Fruit fly (Drosophila melanogaster) whole organism, embryonic: ENCODE results near the gene CG14142.

ENCODE experiments used
- Ada2b ChIP-seq: fragments of 200-800 bp; sonication (Bioruptor generic); IDR thresholded peaks from 2 replicates; pipeline ENCODE4 v1.3.6; 2022; ENCODE audit warnings: missing biosample characterization, missing genetic modification characterization
- Antp ChIP-seq: fragments of 200-800 bp; sonication (Bioruptor generic); optimal IDR thresholded peaks from 3 replicates; lab custom pipeline; 2016; ENCODE audit warnings: missing biosample characterization, missing genetic modification characterization
- Asciz ChIP-seq: fragments of 200-800 bp; sonication (Bioruptor generic); optimal IDR thresholded peaks from 2 replicates; lab custom pipeline; 2017; ENCODE audit warnings: missing biosample characterization, mild to moderate bottlenecking, missing genetic modification characterization, missing genetic modification reagents
- CG10431 ChIP-seq: fragments of 200-800 bp; sonication (Bioruptor generic); optimal IDR thresholded peaks from 3 replicates; lab custom pipeline; 2018; ENCODE audit warnings: missing biosample characterization, mild to moderate bottlenecking, missing genetic modification characterization
- CG10654 ChIP-seq: fragments of 200-800 bp; sonication (Bioruptor generic); optimal IDR thresholded peaks from 2 replicates; lab custom pipeline; 2016; ENCODE audit warnings: missing biosample characterization, missing genetic modification characterization
- CG11093 ChIP-seq: fragments of 200-800 bp; sonication (Bioruptor generic); IDR thresholded peaks from 3 replicates; pipeline ENCODE4 v1.3.6; 2022; ENCODE audit warnings: missing biosample characterization, missing genetic modification characterization
- CG13296 ChIP-seq: fragments of 200-800 bp; sonication (Bioruptor generic); optimal IDR thresholded peaks from 3 replicates; lab custom pipeline; 2018; ENCODE audit warnings: missing biosample characterization, mild to moderate bottlenecking, missing genetic modification characterization
- CG14667 ChIP-seq: fragments of 200-800 bp; sonication (Bioruptor generic); IDR thresholded peaks from 2 replicates; pipeline ENCODE4 v1.3.6; 2022; ENCODE audit warnings: missing biosample characterization, missing genetic modification characterization
- CG15514 ChIP-seq: fragments of 200-800 bp; sonication (Bioruptor generic); optimal IDR thresholded peaks from 3 replicates; lab custom pipeline; 2017; ENCODE audit warnings: missing biosample characterization, missing genetic modification characterization, mild to moderate bottlenecking, moderate library complexity, missing genetic modification reagents
- CG17385 ChIP-seq: fragments of 200-800 bp; sonication (Bioruptor generic); optimal IDR thresholded peaks from 3 replicates; lab custom pipeline; 2018; ENCODE audit warnings: missing biosample characterization, mild to moderate bottlenecking, missing genetic modification characterization
- CG18619 ChIP-seq: fragments of 200-800 bp; sonication (Bioruptor generic); optimal IDR thresholded peaks from 3 replicates; lab custom pipeline; 2017; ENCODE audit warnings: missing biosample characterization, mild to moderate bottlenecking, missing genetic modification characterization
- CG2678 ChIP-seq: fragments of 200-800 bp; sonication (Bioruptor generic); optimal IDR thresholded peaks from 3 replicates; lab custom pipeline; 2019; ENCODE audit warnings: missing biosample characterization, mild to moderate bottlenecking, missing genetic modification characterization, moderate library complexity
- CG32772 ChIP-seq: fragments of 200-800 bp; sonication (Bioruptor generic); IDR thresholded peaks from 2 replicates; pipeline ENCODE4 v1.3.6; 2022; ENCODE audit warnings: missing biosample characterization, missing genetic modification characterization
- CG3407 ChIP-seq: fragments of 200-800 bp; sonication (Bioruptor generic); optimal IDR thresholded peaks from 2 replicates; lab custom pipeline; 2018; ENCODE audit warnings: missing biosample characterization, mild to moderate bottlenecking, missing genetic modification characterization
- CG4282 ChIP-seq: fragments of 200-800 bp; sonication (Bioruptor generic); optimal IDR thresholded peaks from 2 replicates; lab custom pipeline; 2016; ENCODE audit warnings: missing biosample characterization, missing genetic modification characterization
- CG4854 ChIP-seq: fragments of 200-800 bp; sonication (Bioruptor generic); optimal IDR thresholded peaks from 2 replicates; lab custom pipeline; 2016; ENCODE audit warnings: missing biosample characterization, missing genetic modification characterization, inconsistent platforms
- CG6175 ChIP-seq: fragments of 200-800 bp; sonication (Bioruptor generic); IDR thresholded peaks from 3 replicates; pipeline ENCODE4 v1.3.6; 2022; ENCODE audit warnings: missing biosample characterization, missing genetic modification characterization
- CG6254 ChIP-seq: fragments of 200-800 bp; sonication (Bioruptor generic); optimal IDR thresholded peaks from 3 replicates; lab custom pipeline; 2017; ENCODE audit warnings: mild to moderate bottlenecking, missing biosample characterization, missing genetic modification reagents, missing genetic modification characterization
- CG6689 ChIP-seq: fragments of 200-800 bp; sonication (Bioruptor generic); IDR thresholded peaks from 2 replicates; pipeline ENCODE4 v1.3.6; 2022; ENCODE audit warnings: missing biosample characterization, missing genetic modification characterization
- CG7556 ChIP-seq: fragments of 200-800 bp; sonication (Bioruptor generic); optimal IDR thresholded peaks from 2 replicates; lab custom pipeline; 2017; ENCODE audit warnings: missing biosample characterization, mild to moderate bottlenecking, missing genetic modification characterization
- CG7963 ChIP-seq: fragments of 200-800 bp; sonication (Bioruptor generic); IDR thresholded peaks from 3 replicates; pipeline ENCODE4 v1.3.6; 2022; ENCODE audit warnings: missing biosample characterization, missing genetic modification characterization; ENCODE audit not compliant: partially characterized antibody
- CG8765 ChIP-seq: fragments of 200-800 bp; sonication (Bioruptor generic); IDR thresholded peaks from 2 replicates; pipeline ENCODE4 v1.3.6; 2022; ENCODE audit warnings: missing biosample characterization, missing genetic modification characterization
- CG9215 ChIP-seq: fragments of 200-800 bp; sonication (Bioruptor generic); IDR thresholded peaks from 2 replicates; pipeline ENCODE4 v1.3.6; 2022; ENCODE audit warnings: missing biosample characterization, missing genetic modification characterization
- D19B ChIP-seq: fragments of 200-800 bp; sonication (Bioruptor generic); optimal IDR thresholded peaks from 2 replicates; lab custom pipeline; 2017; ENCODE audit warnings: missing biosample characterization, mild to moderate bottlenecking, missing genetic modification characterization
- Hey ChIP-seq: fragments of 200-800 bp; sonication (Bioruptor generic); optimal IDR thresholded peaks from 3 replicates; lab custom pipeline; 2018; ENCODE audit warnings: missing biosample characterization, mild to moderate bottlenecking, missing genetic modification characterization
- Lhr ChIP-seq: fragments of 200-800 bp; sonication (Bioruptor generic); optimal IDR thresholded peaks from 3 replicates; lab custom pipeline; 2017; ENCODE audit warnings: mild to moderate bottlenecking, missing biosample characterization, missing genetic modification reagents, missing genetic modification characterization
- Mad ChIP-seq: fragments of 200-800 bp; sonication (Bioruptor generic); optimal IDR thresholded peaks from 2 replicates; lab custom pipeline; 2016; ENCODE audit warnings: missing biosample characterization, missing genetic modification characterization
- Mes4 ChIP-seq: fragments of 200-800 bp; sonication (Bioruptor generic); optimal IDR thresholded peaks from 2 replicates; lab custom pipeline; 2016; ENCODE audit warnings: missing biosample characterization, missing genetic modification characterization
- Stat92E ChIP-seq, 3 experiments: fragments of >200 bp in 2 of 3; fragments of 200-800 bp in 1 of 3; sonication (Bioruptor generic) in 1 of 3; optimal IDR thresholded peaks; 2 replicates each; lab custom pipeline; 2017 to 2019; ENCODE audit warnings: missing biosample characterization in 3 of 3, missing genetic modification characterization in 3 of 3, mild to moderate bottlenecking in 1 of 3, moderate library complexity in 1 of 3
- aop ChIP-seq: fragments of 200-800 bp; sonication (Bioruptor generic); IDR thresholded peaks from 2 replicates; pipeline ENCODE4 v1.3.6; 2022; ENCODE audit warnings: missing biosample characterization, missing genetic modification characterization
- ash1 ChIP-seq: fragments of 200-800 bp; sonication (Bioruptor generic); optimal IDR thresholded peaks from 2 replicates; lab custom pipeline; 2018; ENCODE audit warnings: missing biosample characterization, mild to moderate bottlenecking, missing genetic modification characterization
- chinmo ChIP-seq: fragments of 200-800 bp; sonication (Bioruptor generic); IDR thresholded peaks from 4 replicates; pipeline ENCODE4 v1.3.6; 2022; ENCODE audit warnings: missing biosample characterization, missing genetic modification characterization; ENCODE audit not compliant: partially characterized antibody
- corto ChIP-seq: fragments of 200-800 bp; sonication (Bioruptor generic); optimal IDR thresholded peaks from 2 replicates; lab custom pipeline; 2016; ENCODE audit warnings: missing biosample characterization, mild to moderate bottlenecking, missing genetic modification characterization, moderate library complexity
- croc ChIP-seq: fragments of 200-800 bp; sonication (Bioruptor generic); conservative IDR thresholded peaks from 3 replicates; pipeline ENCODE4 v1.3.6; 2022; ENCODE audit warnings: missing biosample characterization, missing genetic modification characterization
- crp ChIP-seq, 2 experiments: fragments of 200-800 bp; sonication (Bioruptor generic); optimal IDR thresholded peaks; 2 replicates in 1 of 2; 3 replicates in 1 of 2; lab custom pipeline; 2017; ENCODE audit warnings: missing biosample characterization in 2 of 2, missing genetic modification characterization in 2 of 2, mild to moderate bottlenecking in 1 of 2, moderate library complexity in 1 of 2
- emc ChIP-seq: fragments of 200-800 bp; sonication (Bioruptor generic); optimal IDR thresholded peaks from 2 replicates; lab custom pipeline; 2016; ENCODE audit warnings: missing biosample characterization, missing genetic modification characterization
- gsb ChIP-seq: fragments of 200-800 bp; sonication (Bioruptor generic); IDR thresholded peaks from 2 replicates; pipeline ENCODE4 v1.3.6; 2022; ENCODE audit warnings: missing biosample characterization, missing genetic modification characterization
- gsb-n ChIP-seq: fragments of 200-800 bp; sonication (Bioruptor generic); optimal IDR thresholded peaks from 3 replicates; lab custom pipeline; 2018; ENCODE audit warnings: missing biosample characterization, mild to moderate bottlenecking, missing genetic modification characterization
- gt ChIP-seq: fragments of 200-800 bp; sonication (Bioruptor generic); IDR thresholded peaks from 2 replicates; pipeline ENCODE4 v1.3.6; 2022; ENCODE audit warnings: missing biosample characterization, missing genetic modification characterization
- insv ChIP-seq, 2 experiments: fragments of 200-800 bp; sonication (Bioruptor generic); optimal IDR thresholded peaks; 3 replicates each; lab custom pipeline; 2016 to 2018; ENCODE audit warnings: missing biosample characterization in 2 of 2, missing genetic modification characterization in 2 of 2
- jigr1 ChIP-seq: fragments of 200-800 bp; sonication (Bioruptor generic); IDR thresholded peaks from 3 replicates; pipeline ENCODE4 v1.3.6; 2022; ENCODE audit warnings: missing biosample characterization, missing genetic modification characterization
- kah ChIP-seq: fragments of 200-800 bp; sonication (Bioruptor generic); optimal IDR thresholded peaks from 2 replicates; lab custom pipeline; 2018; ENCODE audit warnings: missing biosample characterization, mild to moderate bottlenecking, missing genetic modification characterization
- lmd ChIP-seq: fragments of 200-800 bp; sonication (Bioruptor generic); IDR thresholded peaks from 2 replicates; pipeline ENCODE4 v1.3.6; 2022; ENCODE audit warnings: missing biosample characterization, missing genetic modification characterization
- nerfin-1 ChIP-seq: fragments of 200-800 bp; sonication (Bioruptor generic); optimal IDR thresholded peaks from 3 replicates; lab custom pipeline; 2019; ENCODE audit warnings: missing biosample characterization, mild to moderate bottlenecking, missing genetic modification characterization, moderate library complexity
- nmo ChIP-seq: fragments of 200-800 bp; sonication (Bioruptor generic); optimal IDR thresholded peaks from 2 replicates; lab custom pipeline; 2018; ENCODE audit warnings: missing biosample characterization, mild to moderate bottlenecking, missing genetic modification characterization, moderate library complexity
- pros ChIP-seq: fragments of 200-800 bp; sonication (Bioruptor generic); optimal IDR thresholded peaks from 3 replicates; lab custom pipeline; 2019; ENCODE audit warnings: missing biosample characterization, mild to moderate bottlenecking, missing genetic modification characterization, moderate library complexity
- pum ChIP-seq: fragments of 200-800 bp; sonication (Bioruptor generic); optimal IDR thresholded peaks from 2 replicates; lab custom pipeline; 2016; ENCODE audit warnings: missing biosample characterization, missing genetic modification characterization
- tin ChIP-seq: fragments of 200-800 bp; sonication (Bioruptor generic); optimal IDR thresholded peaks from 3 replicates; lab custom pipeline; 2016; ENCODE audit warnings: missing biosample characterization, missing genetic modification characterization
- unc-4 ChIP-seq: fragments of 200-800 bp; sonication (Bioruptor generic); IDR thresholded peaks from 2 replicates; pipeline ENCODE4 v1.3.6; 2022; ENCODE audit warnings: missing biosample characterization, missing genetic modification characterization; ENCODE audit not compliant: partially characterized antibody

The CG14142 gene

dm6 chr3L:11205608-11206336, 32.5 kb downstream of the CG14142 start, which contains the start of gene Plod (continued):
- TF ChIP-seq unc-4 (GFP tag; lab: Robert Waterston, UW), result peak; percentile 51; the same call in 1 of the 2 replicates
- no peak for TF ChIP-seq CG4854 (GFP tag; lab: Kevin White, UChicago)
- no peak for TF ChIP-seq gsb (GFP tag; lab: Robert Waterston, UW)
- TF ChIP-seq insv (GFP tag; optimal IDR thresholded peaks at IDR 0.05; lab: Kevin White, UChicago), result peak; percentile 98
- peak; percentile 47 for TF ChIP-seq CG6689 (GFP tag; lab: Robert Waterston, UW)
- no peak for TF ChIP-seq croc
- TF ChIP-seq Mad (GFP tag; lab: Kevin White, UChicago), result peak; percentile 51
- TF ChIP-seq gsb-n, result peak; percentile 24
- TF ChIP-seq crp (GFP tag; optimal IDR thresholded peaks at IDR 0.05; lab: Kevin White, UChicago), result peak; percentile 88 to 98
- TF ChIP-seq CG6254 (GFP tag; lab: Kevin White, UChicago), result peak; percentile 6
- TF ChIP-seq Asciz (GFP tag; lab: Kevin White, UChicago), result peak; percentile 15
- TF ChIP-seq CG32772, result 0 out of 2 replicates have a peak, but pooled peaks have one; percentile 8
- TF ChIP-seq CG9215 (GFP tag; lab: Robert Waterston, UW), result no peak
- TF ChIP-seq Hey, result no peak
- peak; percentile 22 for TF ChIP-seq nerfin-1
- peak; percentile 1 for TF ChIP-seq Antp
- no peak for TF ChIP-seq Ada2b (GFP tag; lab: Robert Waterston, UW)
- TF ChIP-seq CG7556 (GFP tag; lab: Kevin White, UChicago), result peak; percentile 21
- no peak for TF ChIP-seq CG8765
- TF ChIP-seq pros (GFP tag; lab: Kevin White, UChicago), result no peak
- TF ChIP-seq nmo, result peak; percentile 75
- TF ChIP-seq corto (GFP tag; lab: Kevin White, UChicago), result no peak
- TF ChIP-seq CG11093 (GFP tag; lab: Robert Waterston, UW), result no peak
- TF ChIP-seq tin (GFP tag; lab: Kevin White, UChicago), result peak; percentile 35
- TF ChIP-seq CG10431 (GFP tag; lab: Kevin White, UChicago), result peak; percentile 16
- TF ChIP-seq CG2678 (tag; lab: Kevin White, UChicago), result peak; percentile 65
- peak; percentile 18 for TF ChIP-seq CG18619 (GFP tag; lab: Kevin White, UChicago)
- TF ChIP-seq CG17385 (GFP tag; lab: Kevin White, UChicago), result peak; percentile 19
- no peak for TF ChIP-seq gt (GFP tag; lab: Robert Waterston, UW)
- TF ChIP-seq CG6175 (GFP tag; lab: Robert Waterston, UW), result no peak
- peak; percentile 73; the same call in 2 of the 4 replicates for TF ChIP-seq chinmo (GFP tag; lab: Robert Waterston, UW)
- TF ChIP-seq Lhr (GFP tag; lab: Kevin White, UChicago), result peak; percentile 82
- no peak for TF ChIP-seq pum (GFP tag; lab: Kevin White, UChicago)
- TF ChIP-seq Stat92E (GFP tag; optimal IDR thresholded peaks at IDR 0.05; lab: Kevin White, UChicago), result peak in 1 of 3 experiments; percentile 16
- no peak for TF ChIP-seq Mes4 (GFP tag; lab: Kevin White, UChicago)
- TF ChIP-seq CG13296 (GFP tag; lab: Kevin White, UChicago), result peak; percentile 35
- TF ChIP-seq emc (GFP tag; lab: Kevin White, UChicago), result no peak
- peak; percentile 29 for TF ChIP-seq CG3407 (GFP tag; lab: Kevin White, UChicago)
- no peak for TF ChIP-seq CG14667 (GFP tag; lab: Robert Waterston, UW)
- peak; percentile 78 for TF ChIP-seq CG15514 (GFP tag; lab: Kevin White, UChicago)
- no peak for TF ChIP-seq CG4282
- TF ChIP-seq aop (GFP tag; lab: Robert Waterston, UW), result no peak
- no peak for TF ChIP-seq kah (GFP tag; lab: Kevin White, UChicago)
- no peak for TF ChIP-seq D19B (GFP tag; lab: Kevin White, UChicago)
- TF ChIP-seq CG10654 (GFP tag; lab: Kevin White, UChicago), result peak; percentile 23
- no peak; the same call in 1 of the 2 replicates for TF ChIP-seq lmd
- TF ChIP-seq CG7963 (GFP tag; lab: Robert Waterston, UW), result peak; percentile 17; the same call in 1 of the 3 replicates
- TF ChIP-seq ash1 (GFP tag; lab: Kevin White, UChicago), result no peak
- no peak; the same call in 2 of the 3 replicates for TF ChIP-seq jigr1
